Worm (Caenorhabditis elegans) whole organism, late embryonic: ENCODE data around the gene Y113G7A.22.

Experiments
- F13H6.1 ChIP-seq: sonication (generic microtip); optimal IDR thresholded peaks from 2 replicates; lab custom pipeline; 2016; ENCODE audit warnings: missing genetic modification characterization, missing compliant biosample characterization
- K09A11.1 ChIP-seq: sonication (generic microtip); optimal IDR thresholded peaks from 2 replicates; lab custom pipeline; 2017; ENCODE audit warnings: antibody characterized with exemption, mild to moderate bottlenecking, missing genetic modification characterization, missing compliant biosample characterization; ENCODE audit not compliant: insufficient read depth
- ama-1 ChIP-seq: fragments of 150-350 bp; optimal IDR thresholded peaks from 2 replicates; lab custom pipeline; 2014
- ceh-45 ChIP-seq: fragments of 200-800 bp; sonication (Bioruptor generic); IDR thresholded peaks from 2 replicates; pipeline ENCODE4 v1.3.6; 2022; ENCODE audit warnings: missing genetic modification reagents, missing genetic modification characterization, missing compliant biosample characterization
- fkh-10 ChIP-seq: fragments of 150-350 bp; optimal IDR thresholded peaks from 2 replicates; lab custom pipeline; 2014; ENCODE audit warnings: missing biosample characterization, missing genetic modification reagents, missing genetic modification characterization
- lin-11 ChIP-seq: fragments of 200-800 bp; sonication (Bioruptor generic); optimal IDR thresholded peaks from 2 replicates; lab custom pipeline; 2018; ENCODE audit warnings: mild to moderate bottlenecking, missing genetic modification characterization, missing compliant biosample characterization
- mec-3 ChIP-seq: sonication (generic microtip); optimal IDR thresholded peaks from 2 replicates; lab custom pipeline; 2016; ENCODE audit warnings: borderline replicate concordance, missing genetic modification characterization, missing compliant biosample characterization
- nhr-11 ChIP-seq: fragments of 150-350 bp; optimal IDR thresholded peaks from 2 replicates; lab custom pipeline; 2014; ENCODE audit warnings: missing biosample characterization, missing genetic modification characterization
- pax-1 ChIP-seq: fragments of 150-350 bp; optimal IDR thresholded peaks from 2 replicates; lab custom pipeline; 2014; ENCODE audit warnings: missing biosample characterization, missing genetic modification characterization
- ztf-16 ChIP-seq: sonication (generic microtip); optimal IDR thresholded peaks from 2 replicates; lab custom pipeline; 2017; ENCODE audit warnings: missing genetic modification characterization, missing compliant biosample characterization

DNA sequence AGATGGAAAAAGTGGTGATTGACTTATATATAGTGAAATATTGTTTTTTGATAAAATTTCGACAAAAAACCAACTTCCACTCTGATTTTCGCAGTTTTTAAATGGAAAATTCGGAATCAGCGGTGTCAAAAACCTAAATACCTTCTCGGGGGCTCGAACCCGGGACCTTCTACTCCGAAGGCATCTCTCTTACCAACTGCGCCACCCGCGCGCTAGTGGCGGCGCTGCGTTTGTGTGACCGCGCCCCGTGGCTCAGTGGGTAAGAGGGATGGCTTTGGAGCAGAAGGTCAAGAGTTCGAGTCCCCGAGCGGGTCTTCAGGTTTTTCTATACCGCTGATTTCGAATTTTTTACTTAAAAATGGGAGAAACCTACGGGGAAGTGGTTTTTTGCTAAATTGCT is 10.0 kb downstream of the Y113G7A.22 start:
- no peak for TF ChIP-seq K09A11.1 (tag; lab: Kevin White, UChicago)
- TF ChIP-seq fkh-10 (GFP tag; lab: Kevin White, UChicago) = no peak
- TF ChIP-seq lin-11 (tag; lab: Kevin White, UChicago) = no peak
- no peak for TF ChIP-seq mec-3 (tag; lab: Kevin White, UChicago)
- TF ChIP-seq ceh-45 (GFP tag; lab: Robert Waterston, UW) = no peak
- no peak for TF ChIP-seq nhr-11 (tag; lab: Kevin White, UChicago)
- TF ChIP-seq ama-1 (lab: Kevin White, UChicago) = no peak
- no peak for TF ChIP-seq ztf-16 (tag; lab: Kevin White, UChicago)
- no peak for TF ChIP-seq F13H6.1 (tag; lab: Kevin White, UChicago)
- no peak for TF ChIP-seq pax-1 (tag; lab: Kevin White, UChicago)
